Fruit fly (Drosophila melanogaster) S2 (cell line): Measurements from ENCODE around the gene CG10163.

Experiments
- CG8478 ChIP-seq: fragments of >200 bp; optimal IDR thresholded peaks from 2 replicates; lab custom pipeline; 2018
- CTCF ChIP-seq, 2 experiments: fragments of >200 bp; optimal IDR thresholded peaks; 2 replicates each; lab custom pipeline; 2018

Gene CG10163

dm6 chr3L:6262076-6262504 is 3.5 kb upstream of the CG10163 start:
- TF ChIP-seq CG8478 (lab: Kevin White, UChicago) (no peak), CTCF (optimal IDR thresholded peaks at IDR 0.05; lab: Kevin White, UChicago) (no peak)

dm6 chr3L:6261230-6261629 is 2.7 kb upstream of the CG10163 start:
- TF ChIP-seq CG8478 (lab: Kevin White, UChicago) (no peak), CTCF (optimal IDR thresholded peaks at IDR 0.05; lab: Kevin White, UChicago) (no peak)

dm6 chr3L:6256408-6257188 is 2.0 kb downstream of the CG10163 start, which contains the start of gene Best2:
TSS of gene Best2 (minus strand) at chr3L:6256665.
- no peak for TF ChIP-seq CTCF (optimal IDR thresholded peaks at IDR 0.05; lab: Kevin White, UChicago)
- TF ChIP-seq CG8478 (lab: Kevin White, UChicago), result no peak

dm6 chr3L:6254427-6255105 is 4.0 kb downstream of the CG10163 start:
- TF ChIP-seq CG8478 (lab: Kevin White, UChicago), result no peak
- no peak for TF ChIP-seq CTCF (optimal IDR thresholded peaks at IDR 0.05; lab: Kevin White, UChicago)

- TF ChIP-seq CTCF (optimal IDR thresholded peaks at IDR 0.05; lab: Kevin White, UChicago) (no peak), CG8478 (lab: Kevin White, UChicago) (no peak)
These were observed 4.8 kb downstream of the CG10163 start for dm6 chr3L:6253730-6254129.

- TF ChIP-seq CG8478 (lab: Kevin White, UChicago) (no peak), CTCF (optimal IDR thresholded peaks at IDR 0.05; lab: Kevin White, UChicago) (no peak)
These were observed 9.1 kb downstream of the CG10163 start for dm6 chr3L:6249178-6250078.

- TF ChIP-seq CTCF (optimal IDR thresholded peaks at IDR 0.05; lab: Kevin White, UChicago) (no peak), CG8478 (lab: Kevin White, UChicago) (no peak)
These were observed 12.9 kb downstream of the CG10163 start, which contains the start of gene Mdr65 for dm6 chr3L:6245646-6246045. TSS of gene Mdr65 (minus strand) at chr3L:6245746.

dm6 chr3L:6239968-6240367 is 18.6 kb downstream of the CG10163 start, which contains the start of gene CG10226:
TSS of gene CG10226 (minus strand) at chr3L:6240068.
- TF ChIP-seq CG8478 (lab: Kevin White, UChicago) (no peak), CTCF (optimal IDR thresholded peaks at IDR 0.05; lab: Kevin White, UChicago) (no peak)

dm6 chr3L:6234035-6234434 is 24.5 kb downstream of the CG10163 start, which contains the start of gene CG42714:
TSS of gene CG42714 (minus strand) at chr3L:6234056.
- no peak for TF ChIP-seq CTCF (optimal IDR thresholded peaks at IDR 0.05; lab: Kevin White, UChicago)
- no peak for TF ChIP-seq CG8478 (lab: Kevin White, UChicago)

- TF ChIP-seq CTCF (optimal IDR thresholded peaks at IDR 0.05; lab: Kevin White, UChicago) (no peak), CG8478 (lab: Kevin White, UChicago) (no peak)
These were observed 25.3 kb downstream of the CG10163 start, which contains the start of gene BG642312 for dm6 chr3L:6233281-6233680. TSS of gene BG642312 (minus strand) at chr3L:6233381.

- TF ChIP-seq CTCF (optimal IDR thresholded peaks at IDR 0.05; lab: Kevin White, UChicago), result no peak
- no peak for TF ChIP-seq CG8478 (lab: Kevin White, UChicago)
These were observed 26.3 kb downstream of the CG10163 start, which contains the start of gene CG13299 for dm6 chr3L:6232261-6232660. TSS of gene CG13299 (minus strand) at chr3L:6232361.

dm6 chr3L:6220187-6220586 is 38.4 kb downstream of the CG10163 start, which contains the start of gene CG33946:
TSS of gene CG33946 (plus strand) at chr3L:6220578.
- no peak for TF ChIP-seq CTCF (optimal IDR thresholded peaks at IDR 0.05; lab: Kevin White, UChicago)
- TF ChIP-seq CG8478 (lab: Kevin White, UChicago), result no peak

dm6 chr3L:6218517-6219155 is 39.9 kb downstream of the CG10163 start:
- TF ChIP-seq CG8478 (lab: Kevin White, UChicago) (no peak), CTCF (optimal IDR thresholded peaks at IDR 0.05; lab: Kevin White, UChicago) (no peak)
